Fruit fly (Drosophila melanogaster): ENCODE data around the gene sgl.

Gene sgl

DNA sequence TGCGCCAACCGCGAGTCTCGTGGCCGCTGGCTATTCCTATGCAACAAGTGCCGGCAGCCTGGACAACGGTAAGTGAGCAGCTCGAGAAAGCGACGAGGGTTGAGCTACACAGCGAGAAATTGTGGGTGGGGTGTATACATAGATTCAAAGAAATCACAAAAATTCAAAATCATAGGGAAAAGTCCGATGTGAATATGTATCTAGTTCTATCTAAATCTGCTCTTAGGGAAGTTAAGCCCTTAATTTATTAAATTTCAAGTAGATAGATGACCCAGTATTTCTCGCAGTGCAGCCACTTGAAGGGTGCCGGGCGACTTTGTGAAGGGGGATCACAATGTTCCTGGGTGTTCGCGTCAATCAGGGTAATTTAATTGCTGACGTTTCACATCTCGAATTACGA, 28.8 kb upstream of the sgl start:
- no peak for TF ChIP-seq CTCF (optimal IDR thresholded peaks at IDR 0.05)
- no peak for TF ChIP-seq CG8478 (optimal IDR thresholded peaks at IDR 0.05)

DNA sequence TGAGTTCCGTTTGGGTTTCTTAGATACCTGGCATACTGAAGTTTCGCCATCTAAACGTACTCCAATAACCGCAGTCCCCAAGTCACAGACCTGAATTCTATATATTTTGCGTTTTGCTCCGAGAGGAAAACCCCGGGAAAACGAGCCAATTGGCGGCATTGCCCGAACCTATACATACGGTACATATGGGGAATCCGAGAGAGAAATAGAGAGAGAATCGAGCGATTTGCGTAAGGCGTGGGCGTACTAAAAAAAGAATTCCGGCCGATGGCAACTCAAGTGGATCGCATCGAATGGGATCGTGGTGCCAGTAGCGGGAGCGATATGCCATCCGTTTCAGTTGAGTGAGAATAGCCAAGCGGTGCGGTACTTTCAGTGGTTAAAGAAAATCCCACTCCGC, 25.7 kb upstream of the sgl start, which contains the start of gene bin:
TSS of gene bin (plus strand) at position 335 of the 400 bp plus-strand sequence.
- TF ChIP-seq CTCF (optimal IDR thresholded peaks at IDR 0.05) (no peak), CG8478 (optimal IDR thresholded peaks at IDR 0.05) (no peak)

DNA sequence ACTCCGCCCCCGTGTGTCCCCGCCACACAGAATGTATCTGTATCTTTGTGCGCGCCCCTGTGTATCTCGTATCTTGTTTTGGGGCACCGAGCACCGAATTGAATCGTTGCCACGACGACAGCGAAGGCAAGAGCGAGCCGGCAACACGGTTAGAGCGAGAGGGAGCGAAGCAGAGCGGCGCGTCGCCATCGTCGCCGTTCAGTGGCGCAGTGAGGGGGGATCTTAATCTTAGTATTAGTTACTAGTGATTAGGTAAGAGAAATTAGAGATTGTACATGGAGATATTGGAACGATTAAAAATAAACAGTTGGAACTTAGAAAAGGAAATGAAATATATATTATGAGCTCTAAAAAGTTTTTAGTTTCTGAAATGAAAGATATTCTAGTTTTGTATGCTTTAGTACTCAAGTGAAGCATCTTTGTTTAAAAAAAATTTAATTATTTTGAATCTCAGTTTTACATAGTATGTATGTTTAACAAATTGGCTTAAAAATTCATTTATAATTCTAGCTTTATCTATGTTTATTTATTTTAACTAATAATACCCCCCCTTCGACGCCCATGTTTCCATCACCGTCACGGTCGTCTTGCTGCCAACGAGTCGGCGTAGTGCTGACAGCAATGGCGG, 24.5 kb upstream of the sgl start:
- TF ChIP-seq CG8478 (optimal IDR thresholded peaks at IDR 0.05), result no peak
- no peak for TF ChIP-seq CTCF (optimal IDR thresholded peaks at IDR 0.05)

DNA sequence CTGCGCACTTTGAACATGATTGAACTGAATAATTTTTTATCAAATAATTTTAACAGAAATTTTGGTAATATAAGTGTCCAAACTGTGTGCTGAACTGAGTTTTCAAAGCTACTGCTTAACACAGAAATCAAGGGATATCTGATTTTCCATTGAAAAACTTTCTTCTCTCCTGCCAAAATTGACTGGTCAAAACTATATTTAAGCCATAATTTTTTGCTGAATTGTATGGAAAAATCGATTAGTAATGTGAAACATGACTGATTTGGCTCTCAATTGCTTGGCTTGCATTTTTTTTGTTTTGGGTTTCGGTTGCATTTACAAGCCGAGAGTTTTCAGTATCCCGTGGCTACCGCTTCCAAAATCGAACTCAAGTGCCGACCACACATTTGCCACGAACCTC, 19.9 kb upstream of the sgl start, which contains the start of the genes CG32388 and CG43439:
TSS of gene CG32388 (minus strand) at position 101 of the 400 bp plus-strand sequence.
TSS of gene CG43439 (minus strand) at position 101 of the 400 bp plus-strand sequence.
- TF ChIP-seq CG8478 (optimal IDR thresholded peaks at IDR 0.05) (no peak), CTCF (optimal IDR thresholded peaks at IDR 0.05) (no peak)

DNA sequence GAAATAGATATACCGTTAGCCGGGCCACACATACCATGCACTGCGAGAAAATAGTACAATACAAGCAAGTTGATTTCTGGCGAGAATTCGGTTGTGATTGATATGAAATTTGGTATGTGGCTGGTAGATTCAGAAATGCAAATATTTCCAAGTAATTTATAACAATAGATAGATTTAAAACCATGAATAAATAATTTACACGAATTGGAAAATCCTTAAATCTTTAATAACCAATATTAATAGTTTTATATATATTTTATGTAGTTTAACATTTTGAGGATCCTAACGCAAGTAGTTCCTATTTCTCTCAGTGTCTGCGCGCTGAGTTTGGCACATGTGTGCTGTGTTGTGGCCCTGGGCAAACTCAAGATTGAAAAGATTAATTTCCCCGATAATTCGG, 17.3 kb upstream of the sgl start:
- TF ChIP-seq CG8478 (optimal IDR thresholded peaks at IDR 0.05) (no peak), CTCF (optimal IDR thresholded peaks at IDR 0.05) (no peak)

DNA sequence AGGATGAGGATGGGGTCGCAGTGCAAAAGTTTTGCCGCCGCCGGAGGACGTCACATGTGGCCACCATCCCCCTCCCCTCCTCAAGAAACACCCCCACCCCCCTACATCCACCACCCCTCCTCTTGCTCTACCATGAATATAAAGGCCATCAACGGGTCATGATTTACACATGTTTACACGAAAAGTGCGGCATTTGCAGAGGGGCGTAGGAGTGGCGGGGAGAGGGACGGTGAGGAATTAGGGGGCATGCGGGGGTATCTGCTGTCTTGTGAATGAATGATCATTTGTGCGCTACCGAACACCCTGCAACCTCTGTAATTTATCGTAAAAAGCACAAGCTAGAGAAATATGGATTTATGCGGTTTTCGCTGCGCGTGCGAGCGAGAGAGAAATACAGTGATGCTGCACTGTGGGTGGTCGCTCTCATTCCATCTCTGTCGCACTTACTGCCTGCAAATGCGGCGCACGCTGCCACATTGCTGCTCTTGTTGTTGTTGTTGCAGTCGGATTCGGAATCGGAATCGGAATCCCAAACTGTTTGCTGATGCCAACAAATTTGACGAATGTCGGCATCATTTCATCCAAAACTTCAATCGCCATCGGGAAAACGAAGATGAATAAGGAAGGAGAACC, 16.7 kb upstream of the sgl start:
- TF ChIP-seq CTCF (optimal IDR thresholded peaks at IDR 0.05), result no peak
- TF ChIP-seq CG8478 (optimal IDR thresholded peaks at IDR 0.05), result no peak

DNA sequence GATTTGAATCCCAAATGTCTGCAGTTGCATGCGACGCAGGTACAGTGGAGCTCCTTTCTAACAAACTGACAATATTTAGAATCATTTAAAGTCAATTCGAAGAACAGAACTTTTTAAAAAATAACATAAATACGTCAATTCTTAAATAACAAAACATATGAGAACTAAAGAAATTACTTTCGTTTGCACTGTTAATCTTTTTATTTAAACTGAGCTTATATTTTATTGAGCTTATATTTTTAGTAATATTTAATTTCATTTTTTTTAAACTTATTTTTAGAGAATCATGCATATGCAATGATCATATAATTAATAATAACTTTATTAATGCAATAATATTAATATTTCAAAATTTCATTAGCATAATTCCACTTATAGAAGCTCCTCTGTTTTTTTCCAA, 16.0 kb upstream of the sgl start:
- TF ChIP-seq CTCF (optimal IDR thresholded peaks at IDR 0.05) (no peak), CG8478 (optimal IDR thresholded peaks at IDR 0.05) (no peak)

DNA sequence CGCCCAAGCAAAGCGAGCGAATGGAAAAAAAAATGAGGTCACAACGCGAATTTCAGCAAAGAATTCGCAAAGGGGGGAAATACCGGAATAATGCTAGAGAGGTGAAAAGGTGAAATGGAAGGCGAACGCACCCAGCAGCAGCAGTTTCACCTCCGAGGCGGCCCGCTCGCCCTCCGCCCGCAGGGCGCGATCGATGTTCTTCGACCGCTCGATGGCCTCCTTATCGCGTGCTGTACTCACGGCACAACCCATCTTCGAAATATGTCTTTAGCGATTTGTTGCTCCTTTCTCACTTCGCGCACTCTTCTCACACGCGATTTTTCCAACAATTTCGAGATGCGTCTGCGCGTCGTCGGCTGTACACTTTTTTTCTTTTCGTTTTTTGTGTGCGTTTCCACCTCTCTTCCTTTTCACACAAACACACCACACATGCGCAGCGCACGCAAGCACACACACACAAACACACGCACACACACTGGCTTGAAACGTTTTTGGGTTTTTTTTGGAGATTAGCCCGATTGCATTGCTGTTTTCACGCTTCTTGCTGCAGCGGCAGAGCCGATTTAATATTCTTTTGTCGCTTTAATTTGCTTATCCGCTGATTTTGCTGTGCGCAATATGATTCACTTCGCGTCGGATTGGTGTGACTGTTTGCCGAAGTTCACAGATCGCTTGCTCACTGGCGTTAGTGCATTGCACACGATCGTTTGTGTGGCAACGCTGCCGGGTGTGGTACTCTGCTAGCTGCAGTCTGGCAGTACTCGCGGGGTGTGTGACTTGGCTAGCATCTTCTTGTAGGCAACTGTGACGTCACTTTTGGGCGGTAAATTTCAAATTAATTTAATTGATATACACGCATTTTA, 15.1 kb upstream of the sgl start, which contains the start of gene Galphai:
TSS of gene Galphai (minus strand) at position 658 of the 863 bp plus-strand sequence.
- TF ChIP-seq CG8478 (optimal IDR thresholded peaks at IDR 0.05), result no peak
- TF ChIP-seq CTCF (optimal IDR thresholded peaks at IDR 0.05), result peak; percentile 76

DNA sequence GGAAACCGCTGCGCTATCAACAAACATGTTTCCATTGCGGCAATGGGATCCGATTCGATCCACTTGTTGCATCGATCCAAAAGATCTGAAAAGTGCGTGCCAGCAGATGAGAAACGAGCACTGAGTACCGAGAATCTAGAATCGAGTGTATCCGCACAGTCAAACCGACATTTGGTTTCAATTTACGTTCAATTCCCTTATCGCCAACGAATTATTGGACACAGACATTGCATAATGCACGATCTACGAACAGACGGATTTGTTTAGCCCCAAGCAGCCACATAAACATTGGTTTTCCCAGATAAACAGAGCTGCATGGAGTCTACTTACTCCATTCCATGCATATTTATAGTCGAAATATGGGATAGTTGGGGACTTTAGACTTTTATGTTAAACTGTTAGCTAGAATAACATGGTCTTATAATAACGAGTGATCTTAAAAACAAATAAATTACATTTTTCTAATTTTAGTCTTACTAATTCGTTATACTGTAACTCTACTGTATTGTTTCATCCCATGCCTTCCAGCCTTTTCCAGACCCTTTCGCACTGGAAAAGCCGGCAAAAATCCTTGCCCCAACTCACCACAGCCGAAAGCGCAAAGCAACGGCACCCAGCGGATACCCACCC, 14.3 kb upstream of the sgl start:
- TF ChIP-seq CG8478 (optimal IDR thresholded peaks at IDR 0.05), result no peak
- TF ChIP-seq CTCF (optimal IDR thresholded peaks at IDR 0.05), result no peak

DNA sequence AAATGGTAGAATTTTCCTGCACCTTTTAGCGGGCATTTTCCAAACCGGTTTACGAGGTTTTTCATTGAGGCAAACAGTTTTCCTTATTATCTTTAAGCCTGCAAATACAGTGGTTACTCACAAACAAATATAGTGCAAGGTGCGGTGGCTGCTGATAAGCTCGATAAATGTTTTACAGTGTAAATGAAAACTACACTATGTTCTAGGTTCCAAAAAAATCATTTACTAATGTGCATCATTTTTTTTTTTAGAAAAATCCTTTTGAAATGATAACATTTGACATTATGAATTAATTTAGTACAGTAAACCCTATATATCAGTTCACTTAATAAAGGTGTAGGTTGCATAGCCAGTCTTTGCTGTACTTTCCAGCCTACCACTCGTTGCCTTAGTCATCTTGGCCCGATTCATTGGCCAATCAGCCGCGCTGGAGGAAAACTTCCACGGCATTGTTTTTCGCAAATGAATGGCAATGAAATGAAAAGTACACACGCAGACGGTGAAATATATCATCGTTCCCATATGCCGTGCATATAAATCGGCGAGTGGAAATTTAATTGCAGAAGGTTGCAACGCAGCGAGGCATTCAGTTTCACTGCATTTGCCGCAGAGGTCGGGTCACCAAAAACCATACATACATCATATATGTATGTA, 13.6 kb upstream of the sgl start:
- TF ChIP-seq CTCF (optimal IDR thresholded peaks at IDR 0.05), result no peak
- TF ChIP-seq CG8478 (optimal IDR thresholded peaks at IDR 0.05), result no peak

DNA sequence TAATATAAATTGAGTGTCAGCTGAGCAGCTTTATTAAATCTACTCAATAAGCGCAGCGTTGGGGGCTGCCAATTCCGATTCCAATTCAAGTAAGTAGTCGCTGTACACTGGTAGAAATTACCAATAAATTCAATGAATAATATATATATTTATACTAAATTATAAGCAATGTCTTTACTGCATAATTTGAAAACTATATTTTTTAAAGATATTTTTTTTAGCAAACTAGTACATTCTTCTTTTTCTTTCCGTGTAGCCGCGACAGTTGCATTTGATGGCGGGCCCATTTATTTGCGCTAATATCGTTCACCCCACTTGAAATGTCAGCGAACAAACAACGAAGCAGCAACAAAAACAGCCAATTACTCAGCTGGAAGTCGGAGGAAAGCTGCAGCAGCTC, 12.8 kb upstream of the sgl start:
- TF ChIP-seq CG8478 (optimal IDR thresholded peaks at IDR 0.05) (no peak), CTCF (optimal IDR thresholded peaks at IDR 0.05) (no peak)

DNA sequence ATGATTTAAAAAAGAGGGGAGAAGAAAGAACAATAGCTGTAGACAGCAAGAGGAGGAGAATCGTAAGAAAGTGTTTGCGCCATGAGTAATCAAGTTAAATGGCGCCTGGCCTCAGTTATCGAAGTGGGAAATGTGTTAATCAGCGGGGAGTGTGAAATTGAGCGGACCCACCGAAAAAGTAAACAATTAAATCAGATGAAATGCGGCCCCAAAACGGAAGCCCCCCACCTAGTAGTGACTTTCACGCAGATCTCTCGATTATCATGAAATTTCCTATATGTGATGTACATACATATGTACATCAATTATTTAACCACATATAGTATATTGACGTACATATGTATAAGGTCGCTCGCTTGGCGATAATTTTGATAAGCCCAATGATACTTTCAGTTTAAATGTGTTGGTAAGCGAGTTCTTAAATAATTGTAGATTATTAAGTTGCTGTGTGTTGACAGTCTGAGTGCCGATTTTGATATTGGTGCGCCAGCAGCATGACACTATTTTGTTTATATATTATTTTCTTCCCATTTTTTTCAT, 12.1 kb upstream of the sgl start:
- TF ChIP-seq CG8478 (optimal IDR thresholded peaks at IDR 0.05) (no peak), CTCF (optimal IDR thresholded peaks at IDR 0.05) (no peak)

DNA sequence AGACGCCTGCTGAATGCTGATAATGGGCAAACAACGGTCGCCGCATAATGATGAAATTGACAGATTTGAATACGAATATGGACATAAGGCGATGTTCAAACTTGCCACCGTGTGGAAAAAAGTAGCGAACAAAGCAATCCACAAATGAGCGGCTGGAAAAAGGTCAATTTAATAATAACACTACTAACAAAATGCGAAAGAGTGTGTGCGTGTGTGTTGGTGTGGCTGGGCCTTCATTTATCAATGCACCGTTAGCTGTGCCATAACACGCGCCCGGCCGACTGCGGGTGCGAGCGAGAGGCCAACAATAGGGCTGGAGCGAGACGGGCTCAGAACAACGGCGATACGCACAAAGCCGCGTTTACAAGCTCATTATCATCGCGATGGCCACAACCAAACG, 11.3 kb upstream of the sgl start:
- TF ChIP-seq CG8478 (optimal IDR thresholded peaks at IDR 0.05) (no peak), CTCF (optimal IDR thresholded peaks at IDR 0.05) (no peak)

DNA sequence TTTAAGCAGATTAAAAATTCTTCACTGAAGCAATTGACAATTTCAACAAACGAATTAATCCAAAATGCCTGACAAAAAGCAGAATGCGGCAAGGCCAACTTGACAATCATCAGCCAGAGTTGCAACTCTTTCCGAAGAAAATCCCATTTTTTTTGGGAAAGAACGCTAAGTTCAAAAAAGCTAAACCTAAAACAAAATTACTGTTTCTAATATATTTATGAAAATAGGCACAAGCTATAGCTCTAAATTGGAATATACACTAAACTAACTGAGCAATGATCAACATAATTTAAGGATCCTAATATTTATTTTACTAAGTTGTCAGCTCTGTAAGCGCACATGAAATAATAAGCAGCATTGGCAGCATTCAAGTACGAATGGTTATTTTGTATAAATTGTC, 7.8 kb upstream of the sgl start, which contains the start of gene CG10063:
TSS of gene CG10063 (minus strand) at position 101 of the 400 bp plus-strand sequence.
- no peak for TF ChIP-seq CTCF (optimal IDR thresholded peaks at IDR 0.05)
- no peak for TF ChIP-seq CG8478 (optimal IDR thresholded peaks at IDR 0.05)
